Worm (Caenorhabditis elegans) whole organism, L2 larva: ENCODE measurements around the gene M04G7.5.

ENCODE experiments used
- ama-1 ChIP-seq: fragments of 150-350 bp; optimal IDR thresholded peaks from 2 replicates; lab custom pipeline; 2018; ENCODE audit warnings: inconsistent platforms
- elt-3 ChIP-seq: sonication (generic microtip); optimal IDR thresholded peaks from 2 replicates; lab custom pipeline; 2017; ENCODE audit warnings: missing biosample characterization, missing genetic modification characterization
- fos-1 ChIP-seq: fragments of 150-350 bp; optimal IDR thresholded peaks from 2 replicates; lab custom pipeline; 2014; ENCODE audit warnings: missing biosample characterization, missing genetic modification characterization
- gmeb-1 ChIP-seq: fragments of 150-350 bp; optimal IDR thresholded peaks from 2 replicates; lab custom pipeline; 2014; ENCODE audit warnings: missing biosample characterization, missing genetic modification characterization
- lin-39 ChIP-seq: fragments of 150-350 bp; optimal IDR thresholded peaks from 2 replicates; lab custom pipeline; 2014; ENCODE audit warnings: missing biosample characterization, missing genetic modification reagents, missing genetic modification characterization
- lsy-2 ChIP-seq, 2 experiments: fragments of 150-350 bp in 1 of 2; sonication (generic microtip) in 1 of 2; optimal IDR thresholded peaks; 2 replicates each; lab custom pipeline; 2014 to 2017; ENCODE audit warnings: missing biosample characterization in 2 of 2, missing genetic modification characterization in 2 of 2
- mdl-1 ChIP-seq, 2 experiments: fragments of 150-350 bp in 1 of 2; sonication (generic microtip) in 1 of 2; optimal IDR thresholded peaks; 2 replicates each; lab custom pipeline; 2017; ENCODE audit warnings: missing biosample characterization in 2 of 2, missing genetic modification characterization in 2 of 2
- nhr-21 ChIP-seq: fragments of 150-350 bp; optimal IDR thresholded peaks from 2 replicates; lab custom pipeline; 2014; ENCODE audit warnings: missing biosample characterization, missing genetic modification characterization
- nhr-237 ChIP-seq: fragments of 150-350 bp; optimal IDR thresholded peaks from 2 replicates; lab custom pipeline; 2014; ENCODE audit warnings: missing biosample characterization, missing genetic modification characterization
- unc-55 ChIP-seq: fragments of 150-350 bp; sonication (generic microtip); optimal IDR thresholded peaks from 3 replicates; lab custom pipeline; 2014; ENCODE audit warnings: missing biosample characterization, missing genetic modification reagents, missing genetic modification characterization
- zag-1 ChIP-seq: fragments of 150-350 bp; optimal IDR thresholded peaks from 2 replicates; lab custom pipeline; 2014; ENCODE audit warnings: missing biosample characterization, missing genetic modification characterization

DNA sequence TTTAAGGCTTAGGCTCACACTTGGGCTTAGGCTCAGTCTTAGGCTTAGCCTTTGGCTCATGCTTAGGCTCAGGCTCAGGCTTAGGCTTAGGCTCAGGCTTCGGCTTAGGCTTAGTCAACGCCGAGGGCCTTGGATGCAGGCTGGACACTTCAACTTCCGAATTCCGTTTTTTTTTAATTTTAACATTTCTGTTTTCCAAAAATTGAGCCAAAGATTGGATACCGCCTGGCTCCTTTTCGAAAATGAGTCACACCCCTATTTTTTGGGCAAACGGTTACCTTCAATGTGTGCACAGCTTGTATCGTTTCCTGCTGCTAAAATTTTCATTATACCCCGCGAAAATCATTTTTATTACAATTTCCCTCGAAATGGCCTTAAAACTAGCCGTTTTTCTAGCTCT, 611 bp downstream of the M04G7.5 start, which contains the start of gene M04G7.1:
- TF ChIP-seq lsy-2 (tag; optimal IDR thresholded peaks at IDR 0.05; lab: Kevin White, UChicago) (no peak), nhr-21 (tag; lab: Kevin White, UChicago) (no peak), elt-3 (tag; lab: Kevin White, UChicago) (no peak), gmeb-1 (tag; lab: Kevin White, UChicago) (no peak), fos-1 (tag; lab: Kevin White, UChicago) (no peak), lin-39 (tag; lab: Kevin White, UChicago) (no peak), ama-1 (lab: Kevin White, UChicago) (no peak), unc-55 (no peak), mdl-1 (tag; optimal IDR thresholded peaks at IDR 0.05; lab: Kevin White, UChicago) (no peak), nhr-237 (no peak), zag-1 (tag; lab: Kevin White, UChicago) (no peak)
